Worm (Caenorhabditis elegans) whole organism, young adult: Measurements from ENCODE around the gene clec-250.

ENCODE experiments used
- akir-1 ChIP-seq: fragments of 200-800 bp; sonication (Bioruptor generic); optimal IDR thresholded peaks from 2 replicates; lab custom pipeline; 2018; ENCODE audit warnings: mild to moderate bottlenecking, missing genetic modification characterization, moderate library complexity, missing compliant biosample characterization
- nfya-1 ChIP-seq: sonication (generic microtip); optimal IDR thresholded peaks from 2 replicates; lab custom pipeline; 2017; ENCODE audit warnings: antibody characterized with exemption, missing compliant biosample characterization, missing genetic modification characterization, borderline replicate concordance; ENCODE audit not compliant: insufficient read depth

- TF ChIP-seq nfya-1 (tag; lab: Kevin White, UChicago) (no peak), akir-1 (GFP tag; lab: Kevin White, UChicago) (no peak)
These were observed 22.0 kb downstream of the clec-250 start, which contains the start of gene Y17D7C.2 for ce11 chrV:18719956-18720489.
